Worm (Caenorhabditis elegans) whole organism, L4/young adult: ENCODE measurements around the gene Y49E10.16.

Experiments used
- W03F9.2 ChIP-seq: fragments of 150-350 bp; optimal IDR thresholded peaks from 2 replicates; lab custom pipeline; 2014; ENCODE audit warnings: missing biosample characterization, missing genetic modification characterization
- dao-5 ChIP-seq: sonication (generic microtip); optimal IDR thresholded peaks from 2 replicates; lab custom pipeline; 2016; ENCODE audit warnings: missing genotype, missing genetic modification characterization, moderate library complexity, missing compliant biosample characterization
- him-1 ChIP-seq: sonication (generic microtip); optimal IDR thresholded peaks from 2 replicates; lab custom pipeline; 2016; ENCODE audit warnings: missing genotype, missing genetic modification reagents, missing genetic modification characterization, missing compliant biosample characterization

ce11 chrIII:12398468-12398867, 31.8 kb upstream of the Y49E10.16 start:
- TF ChIP-seq him-1 (no peak), W03F9.2 (tag; lab: Kevin White, UChicago) (no peak), dao-5 (tag; lab: Kevin White, UChicago) (no peak)
